Fruit fly (Drosophila melanogaster): Measurements from ENCODE around the gene CG4080.

The CG4080 gene

DNA sequence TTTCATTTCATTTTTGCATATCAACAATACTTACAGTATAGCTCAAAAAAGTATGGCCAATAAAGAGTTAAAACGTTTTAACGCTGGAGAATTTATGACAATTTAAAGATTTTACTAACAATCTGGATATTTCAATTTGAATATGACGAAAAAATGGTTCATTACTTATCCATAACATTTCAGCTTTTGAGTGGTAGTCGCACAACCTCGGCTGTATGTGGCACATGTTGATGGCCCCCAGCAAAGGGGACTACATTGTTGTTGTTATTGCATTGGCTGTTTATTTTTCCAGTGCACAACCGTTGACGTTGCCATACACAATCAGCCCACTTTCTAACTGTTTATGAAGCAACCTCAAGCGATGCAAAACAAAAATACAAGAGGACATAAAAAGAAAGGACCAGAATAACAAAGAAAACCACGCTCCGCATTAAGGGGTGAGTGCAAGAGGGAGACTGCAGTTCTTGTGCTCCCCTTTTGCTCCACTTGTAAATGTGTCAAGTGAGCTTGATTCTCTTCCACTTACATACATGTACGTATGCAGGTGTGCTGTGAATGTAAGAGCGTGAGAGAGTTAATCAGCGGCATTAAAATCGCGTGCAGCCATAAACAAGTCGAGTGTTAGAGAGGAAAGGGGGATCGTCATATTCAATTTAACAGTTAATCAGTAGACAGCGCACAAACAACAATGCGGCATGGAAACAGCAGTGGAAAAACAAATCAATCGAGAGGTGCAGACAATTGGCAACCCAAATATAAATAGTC, 21.2 kb upstream of the CG4080 start (continued):
- peak; percentile 52 for TF ChIP-seq Asciz (GFP tag; optimal IDR thresholded peaks at IDR 0.05)
- TF ChIP-seq CG15514 (GFP tag; optimal IDR thresholded peaks at IDR 0.05) = peak; percentile 24
- no peak; the same call in 1 of the 2 replicates for TF ChIP-seq CG32772 (GFP tag; IDR thresholded peaks at IDR 0.05)
- TF ChIP-seq CkIIα-i1 (GFP tag; IDR thresholded peaks at IDR 0.05) = no peak
- peak in 1 of 2 experiments; percentile 32 for TF ChIP-seq Hr78 (GFP tag; optimal IDR thresholded peaks at IDR 0.05)
- no peak for TF ChIP-seq schlank (tag; optimal IDR thresholded peaks at IDR 0.05)
- no peak for TF ChIP-seq gro (GFP tag; optimal IDR thresholded peaks at IDR 0.05)
- TF ChIP-seq sob (GFP tag; IDR thresholded peaks at IDR 0.05) = 0 out of 2 replicates have a peak, but pooled peaks have one; percentile 7
- peak; percentile 57 for TF ChIP-seq CG2712 (tag; optimal IDR thresholded peaks at IDR 0.05)
- TF ChIP-seq Sox102F (GFP tag; optimal IDR thresholded peaks at IDR 0.05) = peak; percentile 77
- peak; percentile 22 for TF ChIP-seq CG1647 (GFP tag; optimal IDR thresholded peaks at IDR 0.05)
- TF ChIP-seq D19A (tag; optimal IDR thresholded peaks at IDR 0.05) = peak; percentile 47
- TF ChIP-seq Abd-B (GFP tag; optimal IDR thresholded peaks at IDR 0.05) = peak; percentile 4
- no peak for TF ChIP-seq ewg (GFP tag; optimal IDR thresholded peaks at IDR 0.05)
- TF ChIP-seq dmrt99B (tag; optimal IDR thresholded peaks at IDR 0.05) = peak; percentile 75
- no peak for TF ChIP-seq CG8478 (optimal IDR thresholded peaks at IDR 0.05)
- no peak for TF ChIP-seq disco-r (GFP tag; optimal IDR thresholded peaks at IDR 0.05)
- TF ChIP-seq mld (GFP tag; IDR thresholded peaks at IDR 0.05; ENCODE audit: partially characterized antibody) = no peak
- TF ChIP-seq E2f2 (GFP tag; IDR thresholded peaks at IDR 0.05) = peak; percentile 39; the same call in 1 of the 2 replicates
- peak; percentile 53; the same call in 1 of the 2 replicates for TF ChIP-seq CG43689 (GFP tag; IDR thresholded peaks at IDR 0.05)
- no peak for TF ChIP-seq CG33557 (GFP tag; optimal IDR thresholded peaks at IDR 0.05)
- TF ChIP-seq scrt (GFP tag; optimal IDR thresholded peaks at IDR 0.05) = peak; percentile 4
- TF ChIP-seq CG10147 (GFP tag; optimal IDR thresholded peaks at IDR 0.05) = peak; percentile 49
- TF ChIP-seq CG8089 (GFP tag; optimal IDR thresholded peaks at IDR 0.05) = no peak
- TF ChIP-seq cato (GFP tag; optimal IDR thresholded peaks at IDR 0.05; ENCODE audit: borderline replicate concordance) = no peak
- TF ChIP-seq CG6689 (GFP tag; IDR thresholded peaks at IDR 0.05) = peak; percentile 65; the same call in 1 of the 2 replicates
- TF ChIP-seq eve (GFP tag; optimal IDR thresholded peaks at IDR 0.05) = peak in 1 of 2 experiments; percentile 74
- TF ChIP-seq repo (GFP tag; optimal IDR thresholded peaks at IDR 0.05) = no peak
- TF ChIP-seq CG18262 (tag; optimal IDR thresholded peaks at IDR 0.05) = peak; percentile 56
- peak; percentile 5 for TF ChIP-seq nerfin-1 (tag; optimal IDR thresholded peaks at IDR 0.05)
- TF ChIP-seq lilli (GFP tag; optimal IDR thresholded peaks at IDR 0.05) = peak; percentile 18
- no peak for TF ChIP-seq CG5180 (GFP tag; optimal IDR thresholded peaks at IDR 0.05)
- TF ChIP-seq CG3281 (GFP tag; optimal IDR thresholded peaks at IDR 0.05) = peak; percentile 25
- no peak for TF ChIP-seq Dip2 (GFP tag; IDR thresholded peaks at IDR 0.05)
- TF ChIP-seq Atf6 (GFP tag; IDR thresholded peaks at IDR 0.05) = peak; percentile 69
- TF ChIP-seq CG13296 (GFP tag; optimal IDR thresholded peaks at IDR 0.05) = peak; percentile 26
- TF ChIP-seq CG15601 (tag; optimal IDR thresholded peaks at IDR 0.05) = no peak
- peak; percentile 37; the same call in 1 of the 3 replicates for TF ChIP-seq H15 (GFP tag; IDR thresholded peaks at IDR 0.05)
- TF ChIP-seq Hr51 (GFP tag; optimal IDR thresholded peaks at IDR 0.05) = peak in 1 of 2 experiments; percentile 75
- TF ChIP-seq Dll (GFP tag; IDR thresholded peaks at IDR 0.05; ENCODE audit: partially characterized antibody) = no peak
- peak; percentile 15 for TF ChIP-seq CG9817 (tag; optimal IDR thresholded peaks at IDR 0.05)
- TF ChIP-seq CG7839 (tag; optimal IDR thresholded peaks at IDR 0.05) = peak; percentile 58
- TF ChIP-seq CG12659 (GFP tag; optimal IDR thresholded peaks at IDR 0.05) = peak; percentile 22
- TF ChIP-seq CG16863 (GFP tag; optimal IDR thresholded peaks at IDR 0.05) = peak; percentile 7
- no peak for TF ChIP-seq CG7987 (GFP tag; optimal IDR thresholded peaks at IDR 0.05)
- TF ChIP-seq CG14014 (GFP tag; IDR thresholded peaks at IDR 0.05) = peak; percentile 53; the same call in 1 of the 2 replicates
- TF ChIP-seq ttk (GFP tag; IDR thresholded peaks at IDR 0.05) = peak; percentile 54
- TF ChIP-seq esg (GFP tag; conservative IDR thresholded peaks at IDR 0.05) = peak; percentile 63; the same call in 1 of the 2 replicates

Measured in whole organism, embryonic.